Fruit fly (Drosophila melanogaster) whole organism, adult: ENCODE data around the gene CG15211.

ENCODE experiments used
- CG11617 ChIP-seq: fragments of 200-800 bp; sonication (Bioruptor generic); optimal IDR thresholded peaks from 2 replicates; lab custom pipeline; 2017; ENCODE audit warnings: mild to moderate bottlenecking, missing biosample characterization, missing genetic modification reagents, missing genetic modification characterization
- CG14711 ChIP-seq: fragments of 200-800 bp; sonication (Bioruptor generic); optimal IDR thresholded peaks from 2 replicates; lab custom pipeline; 2018; ENCODE audit warnings: missing biosample characterization, mild to moderate bottlenecking, missing genetic modification characterization, moderate library complexity
- CG33017 ChIP-seq: fragments of 200-800 bp; sonication (Bioruptor generic); optimal IDR thresholded peaks from 2 replicates; lab custom pipeline; 2018; ENCODE audit warnings: missing biosample characterization, mild to moderate bottlenecking, missing genetic modification characterization, moderate library complexity
- CG5204 ChIP-seq: fragments of 200-800 bp; sonication (Bioruptor generic); optimal IDR thresholded peaks from 2 replicates; lab custom pipeline; 2016; ENCODE audit warnings: missing biosample characterization, missing genetic modification characterization
- CG7045 ChIP-seq: fragments of 200-800 bp; sonication (Bioruptor generic); optimal IDR thresholded peaks from 2 replicates; lab custom pipeline; 2017; ENCODE audit warnings: missing biosample characterization, mild to moderate bottlenecking, missing genetic modification characterization
- bab1 ChIP-seq: fragments of 200-800 bp; sonication (Bioruptor generic); optimal IDR thresholded peaks from 3 replicates; lab custom pipeline; 2019; ENCODE audit warnings: missing biosample characterization, mild to moderate bottlenecking, missing genetic modification characterization, moderate library complexity
- cnc ChIP-seq, 2 experiments: fragments of >200 bp; optimal IDR thresholded peaks; 2 replicates each; lab custom pipeline; 2017
- kay ChIP-seq: fragments of 200-800 bp; sonication (Bioruptor generic); peaks from one replicate; lab custom pipeline; 2016; ENCODE audit warnings: missing biosample characterization, missing genetic modification characterization, borderline replicate concordance
- ovo ChIP-seq: fragments of 200-800 bp; sonication (Bioruptor generic); optimal IDR thresholded peaks from 2 replicates; lab custom pipeline; 2016; ENCODE audit warnings: missing biosample characterization, missing genetic modification characterization
- pad ChIP-seq: fragments of 200-800 bp; sonication (Bioruptor generic); optimal IDR thresholded peaks from 3 replicates; lab custom pipeline; 2017; ENCODE audit warnings: missing biosample characterization, missing genetic modification characterization, mild to moderate bottlenecking, moderate library complexity, missing genetic modification reagents
- toe ChIP-seq: fragments of 200-800 bp; sonication (Bioruptor generic); optimal IDR thresholded peaks from 2 replicates; lab custom pipeline; 2016; ENCODE audit warnings: missing biosample characterization, missing genetic modification characterization

dm6 chrX:10756026-10756561 is 16.2 kb upstream of the CG15211 start:
- no peak for TF ChIP-seq bab1
- TF ChIP-seq pad (GFP tag; lab: Kevin White, UChicago) = no peak
- TF ChIP-seq CG11617 (GFP tag; lab: Kevin White, UChicago) = no peak
- TF ChIP-seq CG14711 (tag; lab: Kevin White, UChicago) = no peak
- peak; percentile 1 for TF ChIP-seq CG5204
- no peak for TF ChIP-seq CG33017 (tag; lab: Kevin White, UChicago)
- no peak for TF ChIP-seq CG7045 (GFP tag; lab: Kevin White, UChicago)
- TF ChIP-seq ovo (GFP tag; lab: Kevin White, UChicago) = no peak
- no peak for TF ChIP-seq cnc (optimal IDR thresholded peaks at IDR 0.05; lab: Kevin White, UChicago)
- TF ChIP-seq kay (GFP tag; lab: Kevin White, UChicago) = no peak
- no peak for TF ChIP-seq toe (GFP tag; lab: Kevin White, UChicago)
